Worm (Caenorhabditis elegans): ENCODE data around the gene nstp-4.

DNA sequence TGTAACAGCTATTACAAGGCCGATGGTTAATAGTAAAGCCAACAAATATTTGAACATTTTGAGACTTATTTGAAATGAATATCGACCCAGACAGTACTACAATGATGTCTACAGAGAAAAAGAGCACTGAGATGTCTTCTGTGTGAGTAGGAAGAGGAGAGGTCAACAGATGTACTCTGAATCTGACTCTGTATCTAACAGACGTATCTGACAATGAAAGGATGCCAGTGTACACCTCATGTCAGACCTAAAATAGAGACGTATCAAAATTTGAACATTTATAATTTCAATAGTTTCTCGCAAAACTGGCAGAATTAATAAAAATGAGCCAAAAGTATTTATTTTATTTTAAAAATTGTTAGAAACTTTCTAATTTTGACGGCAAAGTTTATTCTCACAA lies 34.5 kb downstream of the nstp-4 start, which contains the start of gene C24H12.8:
- TF ChIP-seq tab-1 (GFP tag; IDR thresholded peaks at IDR 0.05) (no peak), T22C8.4 (GFP tag; IDR thresholded peaks at IDR 0.05) (no peak), ztf-23 (GFP tag; IDR thresholded peaks at IDR 0.05) (no peak), cog-1 (tag; optimal IDR thresholded peaks at IDR 0.05) (no peak), flt-1 (GFP tag; IDR thresholded peaks at IDR 0.05) (no peak), ref-1 (GFP tag; conservative IDR thresholded peaks at IDR 0.05) (no peak)
